Fruit fly (Drosophila melanogaster) whole organism, embryonic: ENCODE results near the gene CG3919.

Experiments used
- CG11085 ChIP-seq: fragments of 200-800 bp; sonication (Bioruptor generic); IDR thresholded peaks from 2 replicates; pipeline ENCODE4 v1.3.6; 2022; ENCODE audit warnings: missing biosample characterization, missing genetic modification characterization
- CG12942 ChIP-seq: fragments of 200-800 bp; sonication (Bioruptor generic); optimal IDR thresholded peaks from 3 replicates; lab custom pipeline; 2016; ENCODE audit warnings: missing biosample characterization, missing genetic modification characterization
- CG13296 ChIP-seq: fragments of 200-800 bp; sonication (Bioruptor generic); optimal IDR thresholded peaks from 3 replicates; lab custom pipeline; 2018; ENCODE audit warnings: missing biosample characterization, mild to moderate bottlenecking, missing genetic modification characterization
- CG15011 ChIP-seq: fragments of 200-800 bp; sonication (Bioruptor generic); optimal IDR thresholded peaks from 3 replicates; lab custom pipeline; 2018; ENCODE audit warnings: missing biosample characterization, mild to moderate bottlenecking, missing genetic modification characterization
- CG15601 ChIP-seq: fragments of 200-800 bp; sonication (Bioruptor generic); optimal IDR thresholded peaks from 3 replicates; lab custom pipeline; 2019; ENCODE audit warnings: missing biosample characterization, mild to moderate bottlenecking, missing genetic modification characterization, moderate library complexity
- CG16815 ChIP-seq: fragments of 200-800 bp; sonication (Bioruptor generic); optimal IDR thresholded peaks from 3 replicates; lab custom pipeline; 2017; ENCODE audit warnings: missing biosample characterization, mild to moderate bottlenecking, missing genetic modification characterization
- CG18476 ChIP-seq: fragments of 200-800 bp; sonication (Bioruptor generic); optimal IDR thresholded peaks from 2 replicates; lab custom pipeline; 2016; ENCODE audit warnings: missing biosample characterization, mild to moderate bottlenecking, missing genetic modification characterization
- CG2120 ChIP-seq: fragments of 200-800 bp; sonication (Bioruptor generic); optimal IDR thresholded peaks from 3 replicates; lab custom pipeline; 2016; ENCODE audit warnings: missing biosample characterization, missing genetic modification characterization
- CG2199 ChIP-seq: fragments of 200-800 bp; sonication (Bioruptor generic); IDR thresholded peaks from 3 replicates; pipeline ENCODE4 v1.3.6; 2022; ENCODE audit warnings: missing biosample characterization, missing genetic modification characterization
- CG2202 ChIP-seq: fragments of 200-800 bp; sonication (Bioruptor generic); optimal IDR thresholded peaks from 2 replicates; lab custom pipeline; 2018; ENCODE audit warnings: missing biosample characterization, mild to moderate bottlenecking, missing genetic modification characterization
- CG30020 ChIP-seq: fragments of 200-800 bp; optimal IDR thresholded peaks from 2 replicates; lab custom pipeline; 2019; ENCODE audit warnings: missing biosample characterization, mild to moderate bottlenecking, missing genetic modification characterization, moderate library complexity
- CG32532 ChIP-seq: fragments of 200-800 bp; sonication (Bioruptor generic); IDR thresholded peaks from 2 replicates; pipeline ENCODE4 v1.3.6; 2022; ENCODE audit warnings: missing biosample characterization, missing genetic modification characterization
- CG32772 ChIP-seq: fragments of 200-800 bp; sonication (Bioruptor generic); IDR thresholded peaks from 2 replicates; pipeline ENCODE4 v1.3.6; 2022; ENCODE audit warnings: missing biosample characterization, missing genetic modification characterization
- CG3281 ChIP-seq: fragments of 200-800 bp; sonication (Bioruptor generic); optimal IDR thresholded peaks from 3 replicates; lab custom pipeline; 2017; ENCODE audit warnings: missing biosample characterization, mild to moderate bottlenecking, missing genetic modification characterization
- CG7839 ChIP-seq: fragments of 200-800 bp; sonication (Bioruptor generic); optimal IDR thresholded peaks from 3 replicates; lab custom pipeline; 2018; ENCODE audit warnings: missing biosample characterization, mild to moderate bottlenecking, missing genetic modification characterization, moderate library complexity
- CG8290 ChIP-seq, 3 experiments: fragments of 200-800 bp; sonication (Bioruptor generic); optimal IDR thresholded peaks; 2 replicates each; lab custom pipeline; 2016 to 2019; ENCODE audit warnings: missing biosample characterization in 3 of 3, missing genetic modification characterization in 3 of 3, mild to moderate bottlenecking in 2 of 3, moderate library complexity in 1 of 3
- Chrac-16 ChIP-seq: fragments of 200-800 bp; sonication (Bioruptor generic); optimal IDR thresholded peaks from 3 replicates; lab custom pipeline; 2016; ENCODE audit warnings: missing biosample characterization, missing genetic modification characterization
- D19A ChIP-seq: fragments of 200-800 bp; optimal IDR thresholded peaks from 3 replicates; lab custom pipeline; 2019; ENCODE audit warnings: missing biosample characterization, mild to moderate bottlenecking, missing genetic modification characterization, moderate library complexity
- Dad ChIP-seq: fragments of 200-800 bp; sonication (Bioruptor generic); optimal IDR thresholded peaks from 3 replicates; lab custom pipeline; 2016; ENCODE audit warnings: missing biosample characterization, missing genetic modification characterization
- Dref ChIP-seq: fragments of 200-800 bp; sonication (Bioruptor generic); IDR thresholded peaks from 2 replicates; pipeline ENCODE4 v1.3.6; 2022; ENCODE audit warnings: missing biosample characterization, missing genetic modification characterization
- Ets97D ChIP-seq: fragments of 200-800 bp; sonication (Bioruptor generic); optimal IDR thresholded peaks from 3 replicates; lab custom pipeline; 2016; ENCODE audit warnings: missing biosample characterization, missing genetic modification characterization
- Fer3 ChIP-seq: fragments of 200-800 bp; sonication (Bioruptor generic); optimal IDR thresholded peaks from 2 replicates; lab custom pipeline; 2018; ENCODE audit warnings: missing biosample characterization, mild to moderate bottlenecking, missing genetic modification characterization, moderate library complexity
- Hsf ChIP-seq: fragments of 200-800 bp; sonication (Bioruptor generic); optimal IDR thresholded peaks from 3 replicates; lab custom pipeline; 2016; ENCODE audit warnings: missing biosample characterization, missing genetic modification characterization
- Lim3 ChIP-seq: fragments of 200-800 bp; sonication (Bioruptor generic); IDR thresholded peaks from 2 replicates; pipeline ENCODE4 v1.3.6; 2022; ENCODE audit warnings: missing biosample characterization, missing genetic modification characterization
- Max ChIP-seq: fragments of 200-800 bp; sonication (Bioruptor generic); optimal IDR thresholded peaks from 2 replicates; lab custom pipeline; 2016; ENCODE audit warnings: missing biosample characterization, mild to moderate bottlenecking, missing genetic modification characterization
- Stat92E ChIP-seq, 3 experiments: fragments of >200 bp in 2 of 3; fragments of 200-800 bp in 1 of 3; sonication (Bioruptor generic) in 1 of 3; optimal IDR thresholded peaks; 2 replicates each; lab custom pipeline; 2017 to 2019; ENCODE audit warnings: missing biosample characterization in 3 of 3, missing genetic modification characterization in 3 of 3, mild to moderate bottlenecking in 1 of 3, moderate library complexity in 1 of 3
- ab ChIP-seq: fragments of 200-800 bp; sonication (Bioruptor generic); optimal IDR thresholded peaks from 2 replicates; lab custom pipeline; 2016; ENCODE audit warnings: missing biosample characterization, missing genetic modification characterization
- amos ChIP-seq: fragments of 200-800 bp; sonication (Bioruptor generic); IDR thresholded peaks from 2 replicates; pipeline ENCODE4 v1.3.6; 2022; ENCODE audit warnings: missing biosample characterization, missing genetic modification characterization; ENCODE audit not compliant: partially characterized antibody
- aop ChIP-seq: fragments of 200-800 bp; sonication (Bioruptor generic); IDR thresholded peaks from 2 replicates; pipeline ENCODE4 v1.3.6; 2022; ENCODE audit warnings: missing biosample characterization, missing genetic modification characterization
- ase ChIP-seq: fragments of 200-800 bp; sonication (Bioruptor generic); IDR thresholded peaks from 3 replicates; pipeline ENCODE4 v1.3.6; 2022; ENCODE audit warnings: missing biosample characterization, missing genetic modification characterization
- ci ChIP-seq: fragments of 200-800 bp; sonication (Bioruptor generic); IDR thresholded peaks from 3 replicates; pipeline ENCODE4 v1.3.6; 2022; ENCODE audit warnings: missing biosample characterization, missing genetic modification characterization
- crol ChIP-seq: fragments of 200-800 bp; sonication (Bioruptor generic); IDR thresholded peaks from 2 replicates; pipeline ENCODE4 v1.3.6; 2022; ENCODE audit warnings: missing biosample characterization, missing genetic modification characterization
- dan ChIP-seq: fragments of 200-800 bp; sonication (Bioruptor generic); IDR thresholded peaks from 2 replicates; pipeline ENCODE4 v1.3.6; 2022; ENCODE audit warnings: missing biosample characterization, missing genetic modification characterization
- dm ChIP-seq: fragments of 200-800 bp; sonication (Bioruptor generic); optimal IDR thresholded peaks from 3 replicates; lab custom pipeline; 2016; ENCODE audit warnings: missing biosample characterization, missing genetic modification characterization
- exex ChIP-seq: fragments of 200-800 bp; sonication (Bioruptor generic); optimal IDR thresholded peaks from 4 replicates; lab custom pipeline; 2018; ENCODE audit warnings: missing biosample characterization, mild to moderate bottlenecking, missing genetic modification characterization, moderate library complexity
- fd3F ChIP-seq: fragments of 200-800 bp; sonication (Bioruptor generic); optimal IDR thresholded peaks from 2 replicates; lab custom pipeline; 2018; ENCODE audit warnings: missing biosample characterization, mild to moderate bottlenecking, missing genetic modification characterization, moderate library complexity
- ftz-f1 ChIP-seq: fragments of 200-800 bp; sonication (Bioruptor generic); optimal IDR thresholded peaks from 2 replicates; lab custom pipeline; 2016; ENCODE audit warnings: missing biosample characterization, missing genetic modification characterization
- gsb ChIP-seq: fragments of 200-800 bp; sonication (Bioruptor generic); IDR thresholded peaks from 2 replicates; pipeline ENCODE4 v1.3.6; 2022; ENCODE audit warnings: missing biosample characterization, missing genetic modification characterization
- gt ChIP-seq: fragments of 200-800 bp; sonication (Bioruptor generic); IDR thresholded peaks from 2 replicates; pipeline ENCODE4 v1.3.6; 2022; ENCODE audit warnings: missing biosample characterization, missing genetic modification characterization
- hkb ChIP-seq, 2 experiments: fragments of 200-800 bp in 1 of 2; fragments of >200 bp in 1 of 2; sonication (Bioruptor generic) in 1 of 2; IDR thresholded peaks in 1 of 2; optimal IDR thresholded peaks in 1 of 2; 2 replicates each; pipeline versions ENCODE4 v1.3.6 to Lab custom; 2017 to 2022; ENCODE audit warnings: missing biosample characterization in 1 of 2, missing genetic modification characterization in 1 of 2
- ranshi ChIP-seq: fragments of 200-800 bp; sonication (Bioruptor generic); IDR thresholded peaks from 2 replicates; pipeline ENCODE4 v1.3.6; 2022; ENCODE audit warnings: missing biosample characterization, missing genetic modification characterization
- sc ChIP-seq, 3 experiments: fragments of >200 bp in 2 of 3; fragments of 200-800 bp in 1 of 3; sonication (Bioruptor generic) in 1 of 3; optimal IDR thresholded peaks; 2 replicates in 2 of 3; 3 replicates in 1 of 3; lab custom pipeline; 2017; ENCODE audit warnings: mild to moderate bottlenecking in 1 of 3, missing biosample characterization in 1 of 3, missing genetic modification characterization in 1 of 3, missing genetic modification reagents in 1 of 3
- schlank ChIP-seq: fragments of 200-800 bp; sonication (Bioruptor generic); optimal IDR thresholded peaks from 2 replicates; lab custom pipeline; 2018; ENCODE audit warnings: missing biosample characterization, mild to moderate bottlenecking, missing genetic modification characterization
- sd ChIP-seq: fragments of 200-800 bp; sonication (Bioruptor generic); optimal IDR thresholded peaks from 3 replicates; lab custom pipeline; 2018; ENCODE audit warnings: missing biosample characterization, mild to moderate bottlenecking, missing genetic modification characterization, moderate library complexity
- seq ChIP-seq: fragments of 200-800 bp; sonication (Bioruptor generic); IDR thresholded peaks from 2 replicates; pipeline ENCODE4 v1.3.6; 2022; ENCODE audit warnings: missing biosample characterization, missing genetic modification characterization
- shn ChIP-seq: fragments of 200-800 bp; sonication (Bioruptor generic); optimal IDR thresholded peaks from 3 replicates; lab custom pipeline; 2016; ENCODE audit warnings: missing biosample characterization, missing genetic modification characterization
- slp2 ChIP-seq: fragments of 200-800 bp; sonication (Bioruptor generic); optimal IDR thresholded peaks from 2 replicates; lab custom pipeline; 2016; ENCODE audit warnings: missing biosample characterization, missing genetic modification characterization
- sob ChIP-seq: fragments of 200-800 bp; sonication (Bioruptor generic); IDR thresholded peaks from 2 replicates; pipeline ENCODE4 v1.3.6; 2022; ENCODE audit warnings: missing biosample characterization, missing genetic modification characterization
- sqz ChIP-seq: fragments of 200-800 bp; sonication (Bioruptor generic); optimal IDR thresholded peaks from 3 replicates; lab custom pipeline; 2018; ENCODE audit warnings: missing biosample characterization, mild to moderate bottlenecking, missing genetic modification characterization
- sug ChIP-seq: fragments of 200-800 bp; optimal IDR thresholded peaks from 2 replicates; lab custom pipeline; 2019; ENCODE audit warnings: missing biosample characterization, mild to moderate bottlenecking, missing genetic modification characterization, moderate library complexity
- yki ChIP-seq: fragments of >200 bp; optimal IDR thresholded peaks from 3 replicates; lab custom pipeline; 2018

CG3919 gene

DNA sequence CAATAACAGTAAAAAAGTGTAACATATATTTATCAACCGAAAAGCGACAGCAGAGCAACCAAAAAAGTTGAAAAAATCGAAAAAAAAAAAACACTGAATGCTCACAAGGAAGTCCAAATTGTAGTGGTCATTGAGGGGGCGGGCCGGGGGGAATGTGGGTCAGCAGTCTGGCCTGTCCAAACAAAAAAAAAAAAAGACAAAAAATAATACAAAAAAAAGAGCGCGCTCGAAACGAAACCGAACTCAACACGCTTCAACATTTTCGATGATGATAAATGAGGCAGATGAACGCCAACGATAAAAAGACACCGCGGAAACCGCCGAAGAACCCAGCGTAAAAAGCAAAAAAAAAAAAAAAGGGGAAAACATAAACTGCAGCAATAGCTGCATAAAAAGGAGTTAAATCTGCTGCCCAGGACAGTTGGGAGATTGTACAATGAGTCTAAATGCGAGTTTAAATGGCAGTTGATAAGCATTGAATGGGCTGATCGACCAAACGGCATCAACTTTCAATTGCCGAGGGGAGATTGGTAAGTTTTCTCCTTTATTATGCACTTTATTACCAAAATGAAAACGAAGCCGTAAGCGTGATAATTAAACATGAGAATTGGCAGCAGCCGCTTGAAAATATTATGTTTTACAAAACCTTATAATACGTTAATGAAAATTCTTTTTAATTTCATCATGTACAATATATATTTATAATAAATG is 45.7 kb downstream of the CG3919 start:
- TF ChIP-seq Dref (GFP tag; lab: Robert Waterston, UW), result no peak
- TF ChIP-seq sd (tag; lab: Kevin White, UChicago), result no peak
- TF ChIP-seq sqz, result peak; percentile 58
- TF ChIP-seq sc (optimal IDR thresholded peaks at IDR 0.05; lab: Kevin White, UChicago), result no peak
- TF ChIP-seq sc (GFP tag; optimal IDR thresholded peaks at IDR 0.05; lab: Kevin White, UChicago), result no peak
- no peak for TF ChIP-seq CG11085 (GFP tag; lab: Robert Waterston, UW)
- peak; percentile 42 for TF ChIP-seq hkb (optimal IDR thresholded peaks at IDR 0.05; lab: Kevin White, UChicago)
- TF ChIP-seq hkb (GFP tag; IDR thresholded peaks at IDR 0.05; lab: Robert Waterston, UW), result no peak
- 0 out of 2 replicates have a peak, but pooled peaks have one; percentile 26 for TF ChIP-seq crol
- TF ChIP-seq fd3F (GFP tag; lab: Kevin White, UChicago), result no peak
- TF ChIP-seq gt, result no peak
- no peak for TF ChIP-seq slp2 (GFP tag; lab: Kevin White, UChicago)
- TF ChIP-seq ftz-f1 (GFP tag; lab: Kevin White, UChicago), result no peak
- no peak for TF ChIP-seq Fer3
- TF ChIP-seq CG16815 (GFP tag; lab: Kevin White, UChicago), result no peak
- no peak for TF ChIP-seq ab (GFP tag; lab: Kevin White, UChicago)
- no peak for TF ChIP-seq CG15011
- TF ChIP-seq shn, result no peak
- no peak for TF ChIP-seq exex (tag; lab: Kevin White, UChicago)
- TF ChIP-seq amos (GFP tag; lab: Robert Waterston, UW), result no peak
- no peak for TF ChIP-seq CG12942 (GFP tag; lab: Kevin White, UChicago)
- TF ChIP-seq Stat92E (GFP tag; optimal IDR thresholded peaks at IDR 0.05; lab: Kevin White, UChicago), result no peak
- no peak for TF ChIP-seq CG2120 (GFP tag; lab: Kevin White, UChicago)
- TF ChIP-seq ranshi (GFP tag; lab: Robert Waterston, UW), result no peak
- TF ChIP-seq CG32772 (GFP tag; lab: Robert Waterston, UW), result peak; percentile 44; the same call in 1 of the 2 replicates
- TF ChIP-seq yki, result no peak
- TF ChIP-seq CG13296 (GFP tag; lab: Kevin White, UChicago), result no peak
- no peak for TF ChIP-seq CG3281 (GFP tag; lab: Kevin White, UChicago)
- no peak for TF ChIP-seq D19A (tag; lab: Kevin White, UChicago)
- TF ChIP-seq Lim3 (GFP tag; lab: Robert Waterston, UW), result no peak
- TF ChIP-seq CG30020, result no peak
- TF ChIP-seq CG18476 (GFP tag; lab: Kevin White, UChicago), result peak; percentile 69
- TF ChIP-seq Hsf, result no peak
- TF ChIP-seq Dad, result no peak
- TF ChIP-seq Max, result no peak
- TF ChIP-seq CG15601 (tag; lab: Kevin White, UChicago), result peak; percentile 64
- TF ChIP-seq seq (GFP tag; lab: Robert Waterston, UW), result no peak
- TF ChIP-seq dan (GFP tag; lab: Robert Waterston, UW), result no peak

DNA sequence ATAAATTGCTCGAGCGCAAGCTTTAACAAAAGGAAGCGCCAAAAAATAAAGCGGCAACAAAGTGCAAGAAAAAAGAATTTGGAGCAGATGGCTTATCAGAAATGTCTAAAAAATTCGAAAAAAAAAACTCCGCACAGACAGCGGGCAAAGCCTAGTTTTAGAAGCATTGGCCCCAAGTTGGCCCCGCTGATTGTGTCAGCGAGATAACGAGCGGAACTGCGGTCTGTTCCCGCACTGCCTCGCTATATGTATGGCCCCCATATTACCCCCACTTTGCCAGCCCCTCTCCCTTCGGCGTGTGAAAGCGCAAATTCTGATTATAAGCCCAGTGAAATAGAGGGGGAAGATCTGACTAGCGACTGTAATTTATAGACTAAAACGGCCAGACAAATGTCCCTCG is 46.5 kb downstream of the CG3919 start:
- TF ChIP-seq CG32532 (GFP tag; lab: Robert Waterston, UW) (0 out of 2 replicates have a peak, but pooled peaks have one; percentile 10), ase (GFP tag; lab: Robert Waterston, UW) (no peak), Chrac-16 (no peak), CG7839 (tag; lab: Kevin White, UChicago) (no peak), CG8290 (GFP tag; optimal IDR thresholded peaks at IDR 0.05; lab: Kevin White, UChicago) (no peak), CG8290 (tag; optimal IDR thresholded peaks at IDR 0.05; lab: Kevin White, UChicago) (peak in 1 of 2 experiments; percentile 10), ci (GFP tag; lab: Robert Waterston, UW) (0 out of 3 replicates have a peak, but pooled peaks have one; percentile 21), sug (tag; lab: Kevin White, UChicago) (peak; percentile 38), gsb (GFP tag; lab: Robert Waterston, UW) (no peak), aop (peak; percentile 8; the same call in 1 of the 2 replicates), sob (GFP tag; lab: Robert Waterston, UW) (0 out of 2 replicates have a peak, but pooled peaks have one; percentile 23), Ets97D (GFP tag; lab: Kevin White, UChicago) (no peak), CG2199 (GFP tag; lab: Robert Waterston, UW) (peak; percentile 67; the same call in 1 of the 3 replicates), dm (GFP tag; lab: Kevin White, UChicago) (no peak), CG2202 (tag; lab: Kevin White, UChicago) (no peak), schlank (no peak)
